Worm (Caenorhabditis elegans) whole organism, late embryonic: ENCODE measurements around the gene srt-36.

Source experiments
- C38D4.7 ChIP-seq: fragments of 200-800 bp; sonication (Bioruptor generic); optimal IDR thresholded peaks from 2 replicates; lab custom pipeline; 2018; ENCODE audit warnings: mild to moderate bottlenecking, missing genetic modification characterization, moderate library complexity, missing compliant biosample characterization
- K02D7.2 ChIP-seq: sonication (generic microtip); optimal IDR thresholded peaks from 2 replicates; lab custom pipeline; 2017; ENCODE audit warnings: mild to moderate bottlenecking, missing genetic modification characterization, missing compliant biosample characterization
- K09A11.1 ChIP-seq: sonication (generic microtip); optimal IDR thresholded peaks from 2 replicates; lab custom pipeline; 2017; ENCODE audit warnings: antibody characterized with exemption, mild to moderate bottlenecking, missing genetic modification characterization, missing compliant biosample characterization; ENCODE audit not compliant: insufficient read depth
- T23F11.4 ChIP-seq: fragments of 200-800 bp; sonication (Bioruptor generic); optimal IDR thresholded peaks from 2 replicates; lab custom pipeline; 2018; ENCODE audit warnings: mild to moderate bottlenecking, missing genetic modification characterization, missing compliant biosample characterization
- Y22D7AL.16 ChIP-seq: sonication (generic microtip); optimal IDR thresholded peaks from 2 replicates; lab custom pipeline; 2016; ENCODE audit warnings: missing genetic modification characterization, missing compliant biosample characterization
- ahr-1 ChIP-seq: sonication (generic microtip); optimal IDR thresholded peaks from 2 replicates; lab custom pipeline; 2016; ENCODE audit warnings: missing genetic modification characterization, missing compliant biosample characterization
- ceh-18 ChIP-seq: sonication (generic microtip); optimal IDR thresholded peaks from 2 replicates; lab custom pipeline; 2016; ENCODE audit warnings: missing genetic modification characterization, missing compliant biosample characterization
- ceh-19 ChIP-seq: fragments of 200-800 bp; sonication (Bioruptor generic); optimal IDR thresholded peaks from 2 replicates; lab custom pipeline; 2018; ENCODE audit warnings: mild to moderate bottlenecking, missing genetic modification characterization, missing compliant biosample characterization
- ceh-2 ChIP-seq: sonication (generic microtip); optimal IDR thresholded peaks from 2 replicates; lab custom pipeline; 2016; ENCODE audit warnings: missing genotype, missing genetic modification characterization, missing compliant biosample characterization
- ceh-24 ChIP-seq: sonication (generic microtip); optimal IDR thresholded peaks from 2 replicates; lab custom pipeline; 2016; ENCODE audit warnings: mild to moderate bottlenecking, missing genetic modification characterization, missing compliant biosample characterization
- ceh-45 ChIP-seq: fragments of 200-800 bp; sonication (Bioruptor generic); IDR thresholded peaks from 2 replicates; pipeline ENCODE4 v1.3.6; 2022; ENCODE audit warnings: missing genetic modification reagents, missing genetic modification characterization, missing compliant biosample characterization
- ceh-48 ChIP-seq: sonication (generic microtip); optimal IDR thresholded peaks from 2 replicates; lab custom pipeline; 2016; ENCODE audit warnings: missing genetic modification characterization, inconsistent platforms, missing compliant biosample characterization
- ceh-9 ChIP-seq: sonication (generic microtip); optimal IDR thresholded peaks from 2 replicates; lab custom pipeline; 2016; ENCODE audit warnings: mild to moderate bottlenecking, missing genetic modification characterization, inconsistent platforms, missing compliant biosample characterization
- dve-1 ChIP-seq: sonication (generic microtip); optimal IDR thresholded peaks from 2 replicates; lab custom pipeline; 2017; ENCODE audit warnings: antibody characterized with exemption, mild to moderate bottlenecking, missing genetic modification characterization, missing compliant biosample characterization
- elt-2 ChIP-seq: sonication (generic microtip); optimal IDR thresholded peaks from 2 replicates; lab custom pipeline; 2016; ENCODE audit warnings: missing genetic modification reagents, missing genetic modification characterization, missing compliant biosample characterization
- elt-4 ChIP-seq: sonication (generic microtip); optimal IDR thresholded peaks from 2 replicates; lab custom pipeline; 2016; ENCODE audit warnings: missing genetic modification characterization, missing compliant biosample characterization
- ets-4 ChIP-seq: sonication (generic microtip); optimal IDR thresholded peaks from 2 replicates; lab custom pipeline; 2016; ENCODE audit warnings: missing genetic modification characterization, missing compliant biosample characterization
- eyg-1 ChIP-seq: sonication (generic microtip); optimal IDR thresholded peaks from 2 replicates; lab custom pipeline; 2016; ENCODE audit warnings: missing genotype, missing genetic modification characterization, missing compliant biosample characterization
- fkh-10 ChIP-seq: fragments of 150-350 bp; optimal IDR thresholded peaks from 2 replicates; lab custom pipeline; 2014; ENCODE audit warnings: missing biosample characterization, missing genetic modification reagents, missing genetic modification characterization
- fkh-6 ChIP-seq: sonication (generic microtip); optimal IDR thresholded peaks from 2 replicates; lab custom pipeline; 2016; ENCODE audit warnings: missing genetic modification characterization, missing compliant biosample characterization
- gmeb-2 ChIP-seq: sonication (generic microtip); optimal IDR thresholded peaks from 2 replicates; lab custom pipeline; 2016; ENCODE audit warnings: missing genetic modification characterization, inconsistent platforms, missing compliant biosample characterization
- hlh-15 ChIP-seq: sonication (generic microtip); optimal IDR thresholded peaks from 2 replicates; lab custom pipeline; 2016; ENCODE audit warnings: missing genetic modification characterization, missing compliant biosample characterization
- hlh-30 ChIP-seq: sonication (generic microtip); optimal IDR thresholded peaks from 2 replicates; lab custom pipeline; 2017; ENCODE audit warnings: antibody characterized with exemption, missing genetic modification characterization, missing compliant biosample characterization; ENCODE audit not compliant: insufficient read depth
- hlh-6 ChIP-seq: sonication (generic microtip); optimal IDR thresholded peaks from 2 replicates; lab custom pipeline; 2016; ENCODE audit warnings: missing genotype, missing genetic modification characterization, missing compliant biosample characterization
- lim-6 ChIP-seq: sonication (generic microtip); optimal IDR thresholded peaks from 2 replicates; lab custom pipeline; 2016; ENCODE audit warnings: missing genetic modification characterization, missing compliant biosample characterization
- madf-2 ChIP-seq: sonication (generic microtip); optimal IDR thresholded peaks from 2 replicates; lab custom pipeline; 2017; ENCODE audit warnings: missing genetic modification characterization, missing compliant biosample characterization
- nfya-1 ChIP-seq: sonication (generic microtip); optimal IDR thresholded peaks from 2 replicates; lab custom pipeline; 2017; ENCODE audit warnings: missing genetic modification characterization, mild to moderate bottlenecking, missing compliant biosample characterization, antibody characterized with exemption, moderate library complexity
- nhr-11 ChIP-seq: fragments of 150-350 bp; optimal IDR thresholded peaks from 2 replicates; lab custom pipeline; 2014; ENCODE audit warnings: missing biosample characterization, missing genetic modification characterization
- nhr-232 ChIP-seq: sonication (generic microtip); optimal IDR thresholded peaks from 2 replicates; lab custom pipeline; 2016; ENCODE audit warnings: missing genetic modification characterization, missing compliant biosample characterization
- odd-2 ChIP-seq: sonication (generic microtip); optimal IDR thresholded peaks from 2 replicates; lab custom pipeline; 2017; ENCODE audit warnings: antibody characterized with exemption, mild to moderate bottlenecking, missing genetic modification characterization, missing compliant biosample characterization
- pat-9 ChIP-seq: fragments of 200-800 bp; sonication (Bioruptor generic); optimal IDR thresholded peaks from 2 replicates; lab custom pipeline; 2018; ENCODE audit warnings: mild to moderate bottlenecking, missing genetic modification characterization, moderate library complexity, missing compliant biosample characterization
- pax-1 ChIP-seq: fragments of 150-350 bp; optimal IDR thresholded peaks from 2 replicates; lab custom pipeline; 2014; ENCODE audit warnings: missing biosample characterization, missing genetic modification characterization
- pha-2 ChIP-seq: sonication (generic microtip); optimal IDR thresholded peaks from 2 replicates; lab custom pipeline; 2017; ENCODE audit warnings: mild to moderate bottlenecking, missing genetic modification characterization, missing compliant biosample characterization
- pha-4 ChIP-seq: fragments of 150-350 bp; optimal IDR thresholded peaks from 2 replicates; lab custom pipeline; 2018; ENCODE audit warnings: missing biosample characterization, missing genetic modification reagents, missing genetic modification characterization
- pqm-1 ChIP-seq: sonication (generic microtip); optimal IDR thresholded peaks from 2 replicates; lab custom pipeline; 2016; ENCODE audit warnings: missing genetic modification characterization, missing compliant biosample characterization
- pros-1 ChIP-seq: fragments of 150-350 bp; optimal IDR thresholded peaks from 2 replicates; lab custom pipeline; 2014; ENCODE audit warnings: missing biosample characterization, missing genetic modification reagents, missing genetic modification characterization
- ref-2 ChIP-seq: sonication (generic microtip); optimal IDR thresholded peaks from 2 replicates; lab custom pipeline; 2016; ENCODE audit warnings: missing genetic modification characterization, missing compliant biosample characterization
- ttx-3 ChIP-seq: sonication (generic microtip); optimal IDR thresholded peaks from 2 replicates; lab custom pipeline; 2016; ENCODE audit warnings: missing genetic modification reagents, missing genetic modification characterization, missing compliant biosample characterization
- unc-55 ChIP-seq: sonication (generic microtip); optimal IDR thresholded peaks from 2 replicates; lab custom pipeline; 2017; ENCODE audit warnings: missing biosample characterization, missing genetic modification reagents, missing genetic modification characterization
- unc-86 ChIP-seq: sonication (generic microtip); optimal IDR thresholded peaks from 2 replicates; lab custom pipeline; 2016; ENCODE audit warnings: missing genetic modification characterization, missing compliant biosample characterization
- zip-5 ChIP-seq: sonication (generic microtip); optimal IDR thresholded peaks from 2 replicates; lab custom pipeline; 2016; ENCODE audit warnings: missing genetic modification characterization, missing compliant biosample characterization
- ztf-16 ChIP-seq: sonication (generic microtip); optimal IDR thresholded peaks from 2 replicates; lab custom pipeline; 2017; ENCODE audit warnings: missing genetic modification characterization, missing compliant biosample characterization

The srt-36 gene

DNA sequence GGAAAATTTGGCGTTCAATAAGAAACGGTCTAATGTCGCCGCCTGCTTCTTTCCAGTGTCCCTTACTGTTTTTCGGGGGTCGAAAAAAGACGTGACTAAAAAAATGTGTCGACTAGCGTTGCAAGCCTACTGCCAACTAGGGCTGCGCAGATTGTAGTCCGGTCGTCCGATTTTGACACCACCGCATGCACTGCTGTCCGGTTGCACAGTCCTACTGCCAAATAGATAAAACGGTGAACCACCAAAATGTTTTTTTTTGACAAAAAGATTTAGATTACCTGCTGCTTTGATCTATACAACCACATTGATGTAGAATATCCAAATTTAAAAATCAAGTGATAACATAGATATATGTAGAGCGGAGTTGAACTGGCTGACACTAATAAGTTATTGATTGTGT is 19.8 kb downstream of the srt-36 start:
- TF ChIP-seq pax-1 (tag; lab: Kevin White, UChicago) = no peak
- TF ChIP-seq nfya-1 (tag; lab: Kevin White, UChicago) = no peak
- TF ChIP-seq ceh-9 = no peak
- TF ChIP-seq hlh-30 (tag; lab: Kevin White, UChicago) = no peak
- TF ChIP-seq fkh-6 (tag; lab: Kevin White, UChicago) = no peak
- no peak for TF ChIP-seq C38D4.7
- TF ChIP-seq pros-1 (tag; lab: Kevin White, UChicago) = no peak
- no peak for TF ChIP-seq ceh-19 (GFP tag; lab: Kevin White, UChicago)
- no peak for TF ChIP-seq ets-4 (tag; lab: Kevin White, UChicago)
- TF ChIP-seq pha-4 (tag; lab: Kevin White, UChicago) = no peak
- TF ChIP-seq ttx-3 (tag; lab: Kevin White, UChicago) = no peak
- TF ChIP-seq ahr-1 (tag; lab: Kevin White, UChicago) = no peak
- TF ChIP-seq ztf-16 = no peak
- no peak for TF ChIP-seq hlh-15 (tag; lab: Kevin White, UChicago)
- TF ChIP-seq pat-9 (tag; lab: Kevin White, UChicago) = no peak
- TF ChIP-seq lim-6 (tag; lab: Kevin White, UChicago) = no peak
- TF ChIP-seq hlh-6 (tag; lab: Kevin White, UChicago) = no peak

DNA sequence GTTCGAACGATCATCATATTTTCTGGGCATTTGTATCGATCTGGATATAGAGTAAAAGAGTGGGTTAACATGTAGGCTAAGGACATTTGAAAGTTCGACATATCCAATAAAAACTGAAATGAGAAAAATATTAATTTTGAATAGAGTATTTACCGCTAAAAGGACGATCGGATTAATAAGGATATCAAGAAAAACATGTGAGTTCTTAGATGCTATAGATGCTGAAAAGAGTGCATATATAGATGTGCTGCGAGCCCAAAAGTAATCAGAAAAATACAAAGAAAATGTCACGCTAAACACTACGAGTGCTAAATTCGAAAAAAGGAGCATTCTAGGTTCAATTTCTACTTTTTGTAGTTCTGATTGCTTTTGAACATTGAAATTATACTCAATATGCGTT is 25.7 kb downstream of the srt-36 start, which contains the start of gene srt-12:
TSS of gene srt-12 (minus strand) at position 101 of the 400 bp plus-strand sequence.
- TF ChIP-seq unc-86 (tag; lab: Kevin White, UChicago) = no peak
- no peak for TF ChIP-seq C38D4.7
- TF ChIP-seq ceh-2 (tag; lab: Kevin White, UChicago) = no peak
- TF ChIP-seq zip-5 = no peak
- no peak for TF ChIP-seq eyg-1 (tag; lab: Kevin White, UChicago)
- no peak for TF ChIP-seq nhr-11 (tag; lab: Kevin White, UChicago)
- no peak for TF ChIP-seq elt-2 (tag; lab: Kevin White, UChicago)
- TF ChIP-seq elt-4 = no peak
- TF ChIP-seq ceh-24 = no peak
- no peak for TF ChIP-seq T23F11.4 (GFP tag; lab: Kevin White, UChicago)
- TF ChIP-seq pros-1 (tag; lab: Kevin White, UChicago) = no peak
- TF ChIP-seq, all 69 proteins: peak for 0

DNA sequence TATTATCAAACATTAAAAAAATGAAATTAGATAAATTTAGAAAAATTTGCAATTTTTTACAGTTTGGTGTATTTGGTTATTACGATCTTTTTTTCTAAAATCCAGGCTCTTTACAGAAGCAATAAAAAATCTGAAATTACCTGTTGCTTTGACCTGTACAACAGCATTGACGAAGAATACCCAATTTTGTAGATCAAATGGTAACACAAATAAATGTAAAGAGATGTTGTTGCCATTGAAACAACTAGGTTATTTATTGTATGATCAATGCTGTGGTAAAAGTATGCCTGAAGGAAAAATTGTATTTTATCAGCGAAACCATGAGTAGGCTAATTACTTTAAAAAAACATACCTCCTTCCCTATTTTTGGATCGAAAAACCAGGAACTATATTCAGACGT is 26.6 kb downstream of the srt-36 start:
- TF ChIP-seq odd-2 (tag; lab: Kevin White, UChicago) = no peak
- no peak for TF ChIP-seq ceh-45 (GFP tag; lab: Robert Waterston, UW)
- no peak for TF ChIP-seq pqm-1
- no peak for TF ChIP-seq zip-5
- no peak for TF ChIP-seq madf-2 (tag; lab: Kevin White, UChicago)
- TF ChIP-seq unc-55 (GFP tag; lab: Kevin White, UChicago) = no peak
- no peak for TF ChIP-seq K02D7.2 (tag; lab: Kevin White, UChicago)
- no peak for TF ChIP-seq nfya-1 (tag; lab: Kevin White, UChicago)
- no peak for TF ChIP-seq ceh-18 (tag; lab: Kevin White, UChicago)
- no peak for TF ChIP-seq hlh-30 (tag; lab: Kevin White, UChicago)
- TF ChIP-seq ets-4 (tag; lab: Kevin White, UChicago) = no peak

DNA sequence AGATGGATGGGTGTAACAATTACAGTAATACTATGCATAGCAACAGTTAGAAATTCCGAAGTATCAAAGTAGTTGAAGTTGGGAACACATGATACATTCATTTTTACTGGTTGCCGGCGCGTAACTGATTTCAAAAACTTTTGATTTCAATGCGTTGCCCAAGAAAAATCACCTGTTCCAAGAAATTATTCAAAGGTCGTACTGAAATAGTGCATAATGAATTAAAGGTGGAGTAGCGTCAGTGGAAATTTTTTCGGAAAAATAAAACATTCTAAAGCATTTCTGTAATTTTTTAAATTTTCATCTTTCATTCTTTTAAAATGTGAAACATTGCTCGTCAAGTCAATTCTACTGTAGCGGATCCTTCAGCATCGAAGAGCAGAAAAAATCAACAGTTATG is 27.8 kb downstream of the srt-36 start, which contains the start of gene srh-204:
TSS of gene srh-204 (minus strand) at position 101 of the 400 bp plus-strand sequence.
- TF ChIP-seq ref-2 (no peak), ceh-48 (tag; lab: Kevin White, UChicago) (no peak), ceh-45 (GFP tag; lab: Robert Waterston, UW) (no peak), Y22D7AL.16 (tag; lab: Kevin White, UChicago) (no peak), hlh-6 (tag; lab: Kevin White, UChicago) (no peak), dve-1 (tag; lab: Kevin White, UChicago) (no peak), pax-1 (tag; lab: Kevin White, UChicago) (no peak), nhr-232 (tag; lab: Kevin White, UChicago) (no peak), elt-2 (tag; lab: Kevin White, UChicago) (no peak), pros-1 (tag; lab: Kevin White, UChicago) (no peak), pha-2 (tag; lab: Kevin White, UChicago) (no peak), fkh-10 (GFP tag; lab: Kevin White, UChicago) (no peak), K09A11.1 (no peak), zip-5 (no peak), pqm-1 (no peak), lim-6 (tag; lab: Kevin White, UChicago) (no peak), ttx-3 (tag; lab: Kevin White, UChicago) (no peak), ztf-16 (no peak), gmeb-2 (no peak), K02D7.2 (tag; lab: Kevin White, UChicago) (no peak)
